Fruit fly (Drosophila melanogaster): Measurements from ENCODE around the gene Ldh.

DNA sequence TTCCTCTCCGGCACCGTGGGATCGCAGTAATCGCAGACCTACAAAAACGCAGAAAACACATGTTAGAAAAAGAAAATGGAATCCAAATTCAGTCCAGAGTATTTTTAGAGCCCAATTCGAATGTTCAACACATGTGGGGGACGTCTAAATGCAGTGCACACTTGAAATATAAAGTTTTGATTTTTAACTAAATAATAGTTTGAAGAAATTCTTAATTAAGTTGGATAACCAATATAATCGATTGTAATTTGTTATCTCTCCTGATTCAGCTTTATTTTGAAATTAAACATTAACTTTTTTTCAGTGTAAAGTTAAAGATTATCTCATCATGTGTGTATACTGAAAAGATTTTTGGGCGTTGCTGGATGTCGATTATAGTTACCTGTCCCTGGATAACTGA is 45.3 kb downstream of the Ldh start:
- TF ChIP-seq pan (optimal IDR thresholded peaks at IDR 0.05) (no peak), Dll (optimal IDR thresholded peaks at IDR 0.05) (no peak), CG8478 (optimal IDR thresholded peaks at IDR 0.05) (no peak), psq (optimal IDR thresholded peaks at IDR 0.05) (no peak)
